Worm (Caenorhabditis elegans) whole organism, mixed stage, embryonic: Measurements from ENCODE around the gene C06C3.3.

Source experiments
- lin-13 ChIP-seq: fragments of 150-350 bp; optimal IDR thresholded peaks from 2 replicates; lab custom pipeline; 2014; ENCODE audit warnings: missing biosample characterization, missing genetic modification characterization
- mab-5 ChIP-seq: fragments of 150-350 bp; optimal IDR thresholded peaks from 2 replicates; lab custom pipeline; 2014; ENCODE audit warnings: missing biosample characterization, missing genetic modification characterization
- mls-2 ChIP-seq: sonication (generic microtip); optimal IDR thresholded peaks from 2 replicates; lab custom pipeline; 2016; ENCODE audit warnings: mild to moderate bottlenecking, missing genetic modification characterization, moderate library complexity, missing compliant biosample characterization
- nhr-12 ChIP-seq: fragments of 150-350 bp; optimal IDR thresholded peaks from 2 replicates; lab custom pipeline; 2014; ENCODE audit warnings: missing biosample characterization, missing genetic modification characterization
- nhr-237 ChIP-seq: fragments of 150-350 bp; optimal IDR thresholded peaks from 2 replicates; lab custom pipeline; 2014; ENCODE audit warnings: missing biosample characterization, missing genetic modification characterization
- pha-4 ChIP-seq: fragments of 150-350 bp; optimal IDR thresholded peaks from 2 replicates; lab custom pipeline; 2018; ENCODE audit warnings: missing biosample characterization, missing genetic modification reagents, missing genetic modification characterization
- snpc-4 ChIP-seq: fragments of 150-350 bp; optimal IDR thresholded peaks from 2 replicates; lab custom pipeline; 2014; ENCODE audit warnings: missing biosample characterization, missing genetic modification characterization
- unc-62 ChIP-seq: fragments of 150-350 bp; optimal IDR thresholded peaks from 2 replicates; lab custom pipeline; 2014; ENCODE audit warnings: missing biosample characterization, missing genetic modification reagents, missing genetic modification characterization
- ztf-11 ChIP-seq: fragments of 150-350 bp; optimal IDR thresholded peaks from 2 replicates; lab custom pipeline; 2014; ENCODE audit warnings: missing biosample characterization, missing genetic modification characterization

- TF ChIP-seq ztf-11 (tag; lab: Kevin White, UChicago) (no peak), lin-13 (tag; lab: Kevin White, UChicago) (no peak), nhr-237 (no peak), mls-2 (tag; lab: Kevin White, UChicago) (no peak), unc-62 (GFP tag; lab: Kevin White, UChicago) (no peak), nhr-12 (tag; lab: Kevin White, UChicago) (no peak), mab-5 (tag; lab: Kevin White, UChicago) (no peak), snpc-4 (tag; lab: Kevin White, UChicago) (no peak), pha-4 (tag; lab: Kevin White, UChicago) (no peak)
Measured at ce11 chrII:9403846-9404245, 31.6 kb upstream of the C06C3.3 start, which contains the start of gene Y51B9A.5.
